Worm (Caenorhabditis elegans) whole organism, late embryonic: Measurements from ENCODE around the gene lmtr-5.

ENCODE experiments used
- ama-1 ChIP-seq: fragments of 150-350 bp; optimal IDR thresholded peaks from 2 replicates; lab custom pipeline; 2014
- ceh-31 ChIP-seq: sonication (generic microtip); optimal IDR thresholded peaks from 2 replicates; lab custom pipeline; 2016; ENCODE audit warnings: missing genetic modification characterization, missing compliant biosample characterization
- elt-4 ChIP-seq: sonication (generic microtip); optimal IDR thresholded peaks from 2 replicates; lab custom pipeline; 2016; ENCODE audit warnings: missing genetic modification characterization, missing compliant biosample characterization
- ets-4 ChIP-seq: sonication (generic microtip); optimal IDR thresholded peaks from 2 replicates; lab custom pipeline; 2016; ENCODE audit warnings: missing genetic modification characterization, missing compliant biosample characterization
- nhr-11 ChIP-seq: fragments of 150-350 bp; optimal IDR thresholded peaks from 2 replicates; lab custom pipeline; 2014; ENCODE audit warnings: missing biosample characterization, missing genetic modification characterization
- ref-2 ChIP-seq: sonication (generic microtip); optimal IDR thresholded peaks from 2 replicates; lab custom pipeline; 2016; ENCODE audit warnings: missing genetic modification characterization, missing compliant biosample characterization
- sdc-2 ChIP-seq: sonication (generic microtip); optimal IDR thresholded peaks from 2 replicates; lab custom pipeline; 2016; ENCODE audit warnings: missing genotype, missing genetic modification characterization, missing compliant biosample characterization
- syd-9 ChIP-seq: sonication (generic microtip); optimal IDR thresholded peaks from 2 replicates; lab custom pipeline; 2016; ENCODE audit warnings: mild to moderate bottlenecking, missing genetic modification characterization, moderate library complexity, missing compliant biosample characterization
- zip-5 ChIP-seq: sonication (generic microtip); optimal IDR thresholded peaks from 2 replicates; lab custom pipeline; 2016; ENCODE audit warnings: missing genetic modification characterization, missing compliant biosample characterization

- no peak for TF ChIP-seq ets-4 (tag; lab: Kevin White, UChicago)
- no peak for TF ChIP-seq ama-1 (lab: Kevin White, UChicago)
- no peak for TF ChIP-seq elt-4 (tag; lab: Kevin White, UChicago)
- TF ChIP-seq nhr-11 (tag; lab: Kevin White, UChicago): no peak
- TF ChIP-seq zip-5 (tag; lab: Kevin White, UChicago): no peak
- TF ChIP-seq sdc-2 (tag; lab: Kevin White, UChicago): no peak
- TF ChIP-seq ceh-31 (tag; lab: Kevin White, UChicago): no peak
- TF ChIP-seq ref-2 (tag; lab: Kevin White, UChicago): no peak
- TF ChIP-seq syd-9: no peak
Measured at ce11 chrIII:3170538-3170937, 12.9 kb upstream of the lmtr-5 start.
